Fruit fly (Drosophila melanogaster) whole organism, embryonic: ENCODE results near the gene Sirt4.

Experiments
- CG10959 ChIP-seq: fragments of 200-800 bp; sonication (Bioruptor generic); IDR thresholded peaks from 2 replicates; pipeline ENCODE4 v1.3.6; 2022; ENCODE audit warnings: missing biosample characterization, missing genetic modification characterization
- CG12219 ChIP-seq: fragments of 200-800 bp; sonication (Bioruptor generic); optimal IDR thresholded peaks from 3 replicates; lab custom pipeline; 2018; ENCODE audit warnings: missing biosample characterization, mild to moderate bottlenecking, missing genetic modification characterization
- CG1233 ChIP-seq: fragments of 200-800 bp; sonication (Bioruptor generic); optimal IDR thresholded peaks from 4 replicates; lab custom pipeline; 2018; ENCODE audit warnings: missing biosample characterization, mild to moderate bottlenecking, missing genetic modification characterization
- CG13123 ChIP-seq: fragments of 200-800 bp; sonication (Bioruptor generic); optimal IDR thresholded peaks from 2 replicates; lab custom pipeline; 2016; ENCODE audit warnings: missing biosample characterization, missing genetic modification characterization
- CG1647 ChIP-seq: fragments of 200-800 bp; sonication (Bioruptor generic); optimal IDR thresholded peaks from 3 replicates; lab custom pipeline; 2016; ENCODE audit warnings: missing biosample characterization, missing genetic modification characterization
- CG16779 ChIP-seq: fragments of 200-800 bp; sonication (Bioruptor generic); IDR thresholded peaks from 2 replicates; pipeline ENCODE4 v1.3.6; 2022; ENCODE audit warnings: missing biosample characterization, missing genetic modification characterization
- CG17186 ChIP-seq: fragments of 200-800 bp; sonication (Bioruptor generic); optimal IDR thresholded peaks from 3 replicates; lab custom pipeline; 2017; ENCODE audit warnings: missing biosample characterization, missing genetic modification reagents, missing genetic modification characterization
- CG1792 ChIP-seq: fragments of 200-800 bp; sonication (Bioruptor generic); optimal IDR thresholded peaks from 2 replicates; lab custom pipeline; 2016; ENCODE audit warnings: missing biosample characterization, missing genetic modification characterization
- CG18262 ChIP-seq: fragments of 200-800 bp; optimal IDR thresholded peaks from 3 replicates; lab custom pipeline; 2019; ENCODE audit warnings: missing biosample characterization, mild to moderate bottlenecking, missing genetic modification characterization, moderate library complexity
- CG31365 ChIP-seq: fragments of 200-800 bp; sonication (Bioruptor generic); optimal IDR thresholded peaks from 2 replicates; lab custom pipeline; 2018; ENCODE audit warnings: missing biosample characterization, mild to moderate bottlenecking, missing genetic modification characterization
- CG34224 ChIP-seq: fragments of 200-800 bp; sonication (Bioruptor generic); IDR thresholded peaks from 3 replicates; pipeline ENCODE4 v1.3.6; 2022; ENCODE audit warnings: missing biosample characterization, missing genetic modification characterization; ENCODE audit not compliant: partially characterized antibody
- CG4282 ChIP-seq: fragments of 200-800 bp; sonication (Bioruptor generic); optimal IDR thresholded peaks from 2 replicates; lab custom pipeline; 2016; ENCODE audit warnings: missing biosample characterization, missing genetic modification characterization
- CG43689 ChIP-seq: fragments of 200-800 bp; sonication (Bioruptor generic); IDR thresholded peaks from 2 replicates; pipeline ENCODE4 v1.3.6; 2022; ENCODE audit warnings: missing biosample characterization, missing genetic modification characterization
- CG6272 ChIP-seq: fragments of 200-800 bp; sonication (Bioruptor generic); IDR thresholded peaks from 2 replicates; pipeline ENCODE4 v1.3.6; 2022; ENCODE audit warnings: missing biosample characterization, missing genetic modification characterization
- CG6654 ChIP-seq: fragments of 200-800 bp; sonication (Bioruptor generic); optimal IDR thresholded peaks from 2 replicates; lab custom pipeline; 2017; ENCODE audit warnings: missing biosample characterization, mild to moderate bottlenecking, missing genetic modification characterization
- CG7786 ChIP-seq: fragments of 200-800 bp; sonication (Bioruptor generic); optimal IDR thresholded peaks from 2 replicates; lab custom pipeline; 2016; ENCODE audit warnings: missing biosample characterization, missing genetic modification characterization
- CG8089 ChIP-seq: fragments of 200-800 bp; sonication (Bioruptor generic); optimal IDR thresholded peaks from 3 replicates; lab custom pipeline; 2016; ENCODE audit warnings: missing biosample characterization, missing genetic modification characterization
- CkIIα-i1 ChIP-seq: fragments of 200-800 bp; sonication (Bioruptor generic); IDR thresholded peaks from 2 replicates; pipeline ENCODE4 v1.3.6; 2022; ENCODE audit warnings: missing biosample characterization, missing genetic modification characterization
- CrebB ChIP-seq: fragments of 200-800 bp; sonication (Bioruptor generic); optimal IDR thresholded peaks from 3 replicates; lab custom pipeline; 2018; ENCODE audit warnings: missing biosample characterization, mild to moderate bottlenecking, missing genetic modification characterization
- Doc2 ChIP-seq: fragments of 200-800 bp; sonication (Bioruptor generic); IDR thresholded peaks from 2 replicates; pipeline ENCODE4 v1.3.6; 2022; ENCODE audit warnings: missing biosample characterization, missing genetic modification characterization
- Dref ChIP-seq: fragments of 200-800 bp; sonication (Bioruptor generic); IDR thresholded peaks from 2 replicates; pipeline ENCODE4 v1.3.6; 2022; ENCODE audit warnings: missing biosample characterization, missing genetic modification characterization
- GATAe ChIP-seq: fragments of 200-800 bp; sonication (Bioruptor generic); conservative IDR thresholded peaks from 2 replicates; pipeline ENCODE4 v1.3.6; 2022; ENCODE audit warnings: missing biosample characterization, missing genetic modification characterization
- H15 ChIP-seq: fragments of 200-800 bp; sonication (Bioruptor generic); IDR thresholded peaks from 3 replicates; pipeline ENCODE4 v1.3.6; 2022; ENCODE audit warnings: missing biosample characterization, missing genetic modification characterization
- HLHmδ ChIP-seq: fragments of 200-800 bp; sonication (Bioruptor generic); optimal IDR thresholded peaks from 2 replicates; lab custom pipeline; 2018; ENCODE audit warnings: missing biosample characterization, mild to moderate bottlenecking, missing genetic modification characterization, moderate library complexity
- Hr51 ChIP-seq, 2 experiments: fragments of 200-800 bp; sonication (Bioruptor generic); optimal IDR thresholded peaks; 2 replicates in 1 of 2; 3 replicates in 1 of 2; lab custom pipeline; 2016 to 2018; ENCODE audit warnings: missing biosample characterization in 2 of 2, missing genetic modification characterization in 2 of 2, mild to moderate bottlenecking in 1 of 2, moderate library complexity in 1 of 2
- Mad ChIP-seq: fragments of 200-800 bp; sonication (Bioruptor generic); optimal IDR thresholded peaks from 2 replicates; lab custom pipeline; 2016; ENCODE audit warnings: missing biosample characterization, missing genetic modification characterization
- Sry-β ChIP-seq: fragments of 200-800 bp; sonication (Bioruptor generic); optimal IDR thresholded peaks from 2 replicates; lab custom pipeline; 2018; ENCODE audit warnings: missing biosample characterization, mild to moderate bottlenecking, missing genetic modification characterization, moderate library complexity
- Xbp1 ChIP-seq: fragments of 200-800 bp; sonication (Bioruptor generic); optimal IDR thresholded peaks from 3 replicates; lab custom pipeline; 2016; ENCODE audit warnings: missing biosample characterization, mild to moderate bottlenecking, missing genetic modification characterization
- YL-1 ChIP-seq: fragments of 200-800 bp; sonication (Bioruptor generic); optimal IDR thresholded peaks from 3 replicates; lab custom pipeline; 2017; ENCODE audit warnings: missing biosample characterization, mild to moderate bottlenecking, missing genetic modification characterization
- abd-A ChIP-seq: fragments of 200-800 bp; sonication (Bioruptor generic); optimal IDR thresholded peaks from 3 replicates; lab custom pipeline; 2019; ENCODE audit warnings: missing biosample characterization, mild to moderate bottlenecking, missing genetic modification characterization, moderate library complexity
- ara ChIP-seq: fragments of 200-800 bp; sonication (Bioruptor generic); IDR thresholded peaks from 2 replicates; pipeline ENCODE4 v1.3.6; 2022; ENCODE audit warnings: missing biosample characterization, missing genetic modification characterization
- az2 ChIP-seq: fragments of 200-800 bp; sonication (Bioruptor generic); optimal IDR thresholded peaks from 3 replicates; lab custom pipeline; 2016; ENCODE audit warnings: missing biosample characterization, missing genetic modification characterization
- br ChIP-seq: fragments of >200 bp; optimal IDR thresholded peaks from 2 replicates; lab custom pipeline; 2017
- cas ChIP-seq: fragments of 200-800 bp; sonication (Bioruptor generic); IDR thresholded peaks from 2 replicates; pipeline ENCODE4 v1.3.6; 2022; ENCODE audit warnings: missing biosample characterization, missing genetic modification characterization
- chinmo ChIP-seq: fragments of 200-800 bp; sonication (Bioruptor generic); IDR thresholded peaks from 4 replicates; pipeline ENCODE4 v1.3.6; 2022; ENCODE audit warnings: missing biosample characterization, missing genetic modification characterization; ENCODE audit not compliant: partially characterized antibody
- esg ChIP-seq: fragments of 200-800 bp; sonication (Bioruptor generic); conservative IDR thresholded peaks from 2 replicates; pipeline ENCODE4 v1.3.6; 2022; ENCODE audit warnings: missing biosample characterization, missing genetic modification characterization
- fd96Cb ChIP-seq: fragments of 200-800 bp; sonication (Bioruptor generic); optimal IDR thresholded peaks from 2 replicates; lab custom pipeline; 2018; ENCODE audit warnings: missing biosample characterization, mild to moderate bottlenecking, missing genetic modification characterization, moderate library complexity
- grn ChIP-seq: fragments of 200-800 bp; sonication (Bioruptor generic); optimal IDR thresholded peaks from 3 replicates; lab custom pipeline; 2017; ENCODE audit warnings: missing biosample characterization, missing genetic modification characterization
- her ChIP-seq: fragments of 200-800 bp; sonication (Bioruptor generic); optimal IDR thresholded peaks from 2 replicates; lab custom pipeline; 2016; ENCODE audit warnings: missing biosample characterization, missing genetic modification characterization
- ken ChIP-seq: fragments of 200-800 bp; sonication (Bioruptor generic); IDR thresholded peaks from 3 replicates; pipeline ENCODE4 v1.3.6; 2022; ENCODE audit warnings: missing biosample characterization, missing genetic modification characterization
- mirr ChIP-seq: fragments of 200-800 bp; sonication (Bioruptor generic); optimal IDR thresholded peaks from 3 replicates; lab custom pipeline; 2018; ENCODE audit warnings: missing biosample characterization, mild to moderate bottlenecking, missing genetic modification characterization
- otp ChIP-seq: fragments of 200-800 bp; sonication (Bioruptor generic); IDR thresholded peaks from 3 replicates; pipeline ENCODE4, ENCODE4 v1.3.6; 2022; ENCODE audit warnings: missing biosample characterization, missing genetic modification characterization
- pfk ChIP-seq: fragments of 200-800 bp; sonication (Bioruptor generic); optimal IDR thresholded peaks from 2 replicates; lab custom pipeline; 2018; ENCODE audit warnings: missing biosample characterization, mild to moderate bottlenecking, missing genetic modification characterization, moderate library complexity
- row ChIP-seq: fragments of 200-800 bp; sonication (Bioruptor generic); IDR thresholded peaks from 3 replicates; pipeline ENCODE4 v1.3.6; 2022; ENCODE audit warnings: missing biosample characterization, missing genetic modification characterization
- slbo ChIP-seq: fragments of 200-800 bp; sonication (Bioruptor generic); IDR thresholded peaks from 2 replicates; pipeline ENCODE4 v1.3.6; 2022; ENCODE audit warnings: missing biosample characterization, missing genetic modification characterization
- stwl ChIP-seq: fragments of 200-800 bp; sonication (Bioruptor generic); optimal IDR thresholded peaks from 3 replicates; lab custom pipeline; 2018; ENCODE audit warnings: missing biosample characterization, mild to moderate bottlenecking, missing genetic modification characterization, moderate library complexity
- tgo ChIP-seq: fragments of 200-800 bp; sonication (Bioruptor generic); IDR thresholded peaks from 3 replicates; pipeline ENCODE4 v1.3.6; 2022; ENCODE audit warnings: missing biosample characterization, missing genetic modification characterization
- trh ChIP-seq: fragments of 200-800 bp; sonication (Bioruptor generic); optimal IDR thresholded peaks from 2 replicates; lab custom pipeline; 2016; ENCODE audit warnings: missing biosample characterization, missing genetic modification characterization
- unc-4 ChIP-seq: fragments of 200-800 bp; sonication (Bioruptor generic); IDR thresholded peaks from 2 replicates; pipeline ENCODE4 v1.3.6; 2022; ENCODE audit warnings: missing biosample characterization, missing genetic modification characterization; ENCODE audit not compliant: partially characterized antibody
- unpg ChIP-seq: fragments of 200-800 bp; sonication (Bioruptor generic); optimal IDR thresholded peaks from 3 replicates; lab custom pipeline; 2018; ENCODE audit warnings: missing biosample characterization, mild to moderate bottlenecking, missing genetic modification characterization, moderate library complexity
- zf30C ChIP-seq: fragments of 200-800 bp; sonication (Bioruptor generic); optimal IDR thresholded peaks from 3 replicates; lab custom pipeline; 2018; ENCODE audit warnings: missing biosample characterization, mild to moderate bottlenecking, missing genetic modification characterization
- zfh2 ChIP-seq: fragments of 200-800 bp; sonication (Bioruptor generic); optimal IDR thresholded peaks from 2 replicates; lab custom pipeline; 2016; ENCODE audit warnings: missing biosample characterization, missing genetic modification characterization

Gene Sirt4

dm6 chrX:5638588-5638987, 27.2 kb downstream of the Sirt4 start (continued):
- TF ChIP-seq Dref (GFP tag; lab: Robert Waterston, UW) (no peak), H15 (peak; percentile 22; the same call in 1 of the 3 replicates), br (no peak), Doc2 (no peak), CG10959 (peak; percentile 45; the same call in 1 of the 2 replicates), CG13123 (no peak), zf30C (GFP tag; lab: Kevin White, UChicago) (no peak), CkIIα-i1 (GFP tag; lab: Robert Waterston, UW) (no peak), CG16779 (GFP tag; lab: Robert Waterston, UW) (no peak), chinmo (GFP tag; lab: Robert Waterston, UW) (no peak), trh (GFP tag; lab: Kevin White, UChicago) (no peak), CG31365 (tag; lab: Kevin White, UChicago) (peak; percentile 8), HLHmδ (GFP tag; lab: Kevin White, UChicago) (no peak), CG1792 (GFP tag; lab: Kevin White, UChicago) (peak; percentile 13), stwl (tag; lab: Kevin White, UChicago) (no peak), YL-1 (GFP tag; lab: Kevin White, UChicago) (no peak), CrebB (tag; lab: Kevin White, UChicago) (peak; percentile 14), Mad (GFP tag; lab: Kevin White, UChicago) (peak; percentile 9), CG7786 (GFP tag; lab: Kevin White, UChicago) (peak; percentile 61), CG6272 (GFP tag; lab: Robert Waterston, UW) (0 out of 2 replicates have a peak, but pooled peaks have one; percentile 23), Hr51 (GFP tag; optimal IDR thresholded peaks at IDR 0.05; lab: Kevin White, UChicago) (peak in 1 of 2 experiments; percentile 58), CG6654 (GFP tag; lab: Kevin White, UChicago) (peak; percentile 40), GATAe (GFP tag; lab: Robert Waterston, UW) (no peak), CG34224 (no peak), CG17186 (GFP tag; lab: Kevin White, UChicago) (no peak), az2 (peak; percentile 36), esg (GFP tag; lab: Robert Waterston, UW) (peak; percentile 64; the same call in 1 of the 2 replicates), fd96Cb (tag; lab: Kevin White, UChicago) (peak; percentile 49), CG1233 (GFP tag; lab: Kevin White, UChicago) (no peak), unc-4 (GFP tag; lab: Robert Waterston, UW) (no peak), Sry-β (GFP tag; lab: Kevin White, UChicago) (no peak), abd-A (tag; lab: Kevin White, UChicago) (peak; percentile 49), cas (no peak), her (GFP tag; lab: Kevin White, UChicago) (peak; percentile 48), CG1647 (GFP tag; lab: Kevin White, UChicago) (peak; percentile 39), otp (GFP tag; lab: Robert Waterston, UW) (peak; percentile 79; the same call in 2 of the 3 replicates), grn (GFP tag; lab: Kevin White, UChicago) (no peak), tgo (GFP tag; lab: Robert Waterston, UW) (peak; percentile 48), zfh2 (GFP tag; lab: Kevin White, UChicago) (peak; percentile 42), CG4282 (GFP tag; lab: Kevin White, UChicago) (no peak), mirr (GFP tag; lab: Kevin White, UChicago) (peak; percentile 20), ken (GFP tag; lab: Robert Waterston, UW) (peak; percentile 49; the same call in 2 of the 3 replicates), row (GFP tag; lab: Robert Waterston, UW) (peak; percentile 82), CG12219 (GFP tag; lab: Kevin White, UChicago) (peak; percentile 9), CG43689 (GFP tag; lab: Robert Waterston, UW) (no peak), CG8089 (GFP tag; lab: Kevin White, UChicago) (peak; percentile 15), Xbp1 (GFP tag; lab: Kevin White, UChicago) (peak; percentile 50), CG18262 (tag; lab: Kevin White, UChicago) (peak; percentile 28), slbo (GFP tag; lab: Robert Waterston, UW) (peak; percentile 73), ara (GFP tag; lab: Robert Waterston, UW) (peak; percentile 78), unpg (GFP tag; lab: Kevin White, UChicago) (peak; percentile 68), pfk (no peak)
